Worm (Caenorhabditis elegans) whole organism, midembryonic: ENCODE results near the gene ttr-43.

Source experiments
- T22C8.4 ChIP-seq: fragments of 200-800 bp; sonication (Bioruptor generic); IDR thresholded peaks from 2 replicates; pipeline ENCODE4 v1.3.6; 2022; ENCODE audit warnings: missing genetic modification characterization, missing compliant biosample characterization
- cog-1 ChIP-seq: sonication (generic microtip); optimal IDR thresholded peaks from 2 replicates; lab custom pipeline; 2016; ENCODE audit warnings: missing genetic modification characterization, missing compliant biosample characterization
- flt-1 ChIP-seq: fragments of 200-800 bp; sonication (Bioruptor generic); IDR thresholded peaks from 2 replicates; pipeline ENCODE4 v1.3.6; 2022; ENCODE audit warnings: missing genetic modification characterization, missing compliant biosample characterization
- klf-2 ChIP-seq: fragments of 200-800 bp; sonication (Bioruptor generic); conservative IDR thresholded peaks from 2 replicates; pipeline ENCODE4 v1.3.6; 2022; ENCODE audit warnings: missing genetic modification reagents, missing genetic modification characterization, missing compliant biosample characterization
- med-1 ChIP-seq: sonication (generic microtip); optimal IDR thresholded peaks from 2 replicates; lab custom pipeline; 2017; ENCODE audit warnings: missing genetic modification characterization, mild to moderate bottlenecking, missing compliant biosample characterization, antibody characterized with exemption, missing genetic modification reagents; ENCODE audit not compliant: insufficient read depth
- ref-1 ChIP-seq: fragments of 200-800 bp; sonication (Bioruptor generic); conservative IDR thresholded peaks from 2 replicates; pipeline ENCODE4 v1.3.6; 2022; ENCODE audit warnings: missing genetic modification reagents, missing genetic modification characterization, missing compliant biosample characterization
- tab-1 ChIP-seq: fragments of 200-800 bp; sonication (Bioruptor generic); IDR thresholded peaks from 2 replicates; pipeline ENCODE4 v1.3.6; 2022; ENCODE audit warnings: missing genetic modification characterization, missing compliant biosample characterization
- ztf-23 ChIP-seq: fragments of 200-800 bp; sonication (Bioruptor generic); IDR thresholded peaks from 2 replicates; pipeline ENCODE4 v1.3.6; 2022; ENCODE audit warnings: missing genetic modification reagents, missing genetic modification characterization, missing compliant biosample characterization
- ztf-29 ChIP-seq: fragments of 200-800 bp; sonication (Bioruptor generic); IDR thresholded peaks from 2 replicates; pipeline ENCODE4 v1.3.6; 2022; ENCODE audit warnings: missing genetic modification reagents, missing genetic modification characterization, missing compliant biosample characterization

ttr-43 gene

ce11 chrV:12624371-12624770 is 33.9 kb upstream of the ttr-43 start, which contains the start of gene F56H9.9:
Gene F56H9.9, minus strand, starts transcription at chrV:12624471.
- no peak for TF ChIP-seq T22C8.4 (GFP tag; lab: Robert Waterston, UW)
- no peak for TF ChIP-seq klf-2 (GFP tag; lab: Robert Waterston, UW)
- no peak for TF ChIP-seq ztf-23
- TF ChIP-seq med-1 = no peak
- TF ChIP-seq tab-1 (GFP tag; lab: Robert Waterston, UW) = no peak
- TF ChIP-seq flt-1 (GFP tag; lab: Robert Waterston, UW) = no peak
- no peak for TF ChIP-seq ztf-29 (GFP tag; lab: Robert Waterston, UW)
- no peak for TF ChIP-seq cog-1 (tag; lab: Kevin White, UChicago)
- no peak for TF ChIP-seq ref-1 (GFP tag; lab: Robert Waterston, UW)

DNA sequence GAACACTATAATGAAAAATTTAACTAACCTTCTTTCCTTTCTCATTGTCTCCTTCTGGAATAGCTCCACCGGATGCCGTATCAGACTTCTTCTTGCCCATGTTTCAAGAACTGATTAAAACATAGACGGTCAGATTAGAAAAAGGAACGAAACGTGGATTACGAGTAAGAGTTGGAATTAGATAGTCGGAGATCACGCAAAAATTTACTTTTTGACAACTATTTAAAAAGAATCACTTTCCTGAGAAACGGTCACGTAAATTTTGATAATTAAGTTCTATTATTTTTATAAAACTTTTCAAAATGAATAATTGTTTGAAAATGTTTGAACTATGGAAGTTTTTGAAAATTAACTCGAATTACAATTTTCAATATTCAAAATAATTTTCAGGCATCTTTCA is 21.6 kb upstream of the ttr-43 start, which contains the start of gene cyc-2.2:
Gene cyc-2.2, minus strand, starts transcription at position 101 of the 400 bp plus-strand sequence.
- TF ChIP-seq flt-1 (GFP tag; lab: Robert Waterston, UW) (no peak), ztf-23 (no peak), ztf-29 (GFP tag; lab: Robert Waterston, UW) (no peak)

DNA sequence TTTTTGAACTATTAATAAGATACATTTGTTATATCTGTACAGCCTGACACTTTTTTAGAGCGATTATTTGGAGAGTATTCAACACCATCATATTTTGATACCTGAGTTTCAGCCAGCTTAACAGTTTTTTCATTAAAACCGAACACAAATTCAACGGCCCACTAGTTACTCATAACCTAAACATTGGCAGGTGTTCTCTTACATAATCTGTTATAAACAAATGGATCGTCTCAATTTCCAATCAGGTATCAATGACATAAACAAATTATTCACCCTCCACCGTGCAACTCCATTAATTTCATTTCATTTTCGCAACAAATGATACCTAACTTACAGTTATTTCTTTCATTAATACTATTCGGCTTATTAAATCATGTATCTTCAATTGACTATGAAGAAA is 20.5 kb upstream of the ttr-43 start, which contains the start of gene cubn-1:
Gene cubn-1, plus strand, starts transcription at position 301 of the 400 bp plus-strand sequence.
- TF ChIP-seq T22C8.4 (GFP tag; lab: Robert Waterston, UW) = no peak
- TF ChIP-seq cog-1 (tag; lab: Kevin White, UChicago) = no peak
- TF ChIP-seq tab-1 (GFP tag; lab: Robert Waterston, UW) = no peak
- no peak for TF ChIP-seq flt-1 (GFP tag; lab: Robert Waterston, UW)
- no peak for TF ChIP-seq ztf-23
- no peak for TF ChIP-seq ref-1 (GFP tag; lab: Robert Waterston, UW)
- TF ChIP-seq ztf-29 (GFP tag; lab: Robert Waterston, UW) = no peak
- no peak for TF ChIP-seq klf-2 (GFP tag; lab: Robert Waterston, UW)
- no peak for TF ChIP-seq med-1

ce11 chrV:12609526-12609925 is 19.0 kb upstream of the ttr-43 start, which contains the start of gene ZC116.1:
Gene ZC116.1, plus strand, starts transcription at chrV:12609826.
- TF ChIP-seq tab-1 (GFP tag; lab: Robert Waterston, UW) = no peak
- no peak for TF ChIP-seq flt-1 (GFP tag; lab: Robert Waterston, UW)
- TF ChIP-seq med-1 = no peak
- TF ChIP-seq ztf-29 (GFP tag; lab: Robert Waterston, UW) = no peak
- no peak for TF ChIP-seq ztf-23
- no peak for TF ChIP-seq ref-1 (GFP tag; lab: Robert Waterston, UW)
- TF ChIP-seq cog-1 (tag; lab: Kevin White, UChicago) = no peak
- TF ChIP-seq T22C8.4 (GFP tag; lab: Robert Waterston, UW) = no peak
- no peak for TF ChIP-seq klf-2 (GFP tag; lab: Robert Waterston, UW)

DNA sequence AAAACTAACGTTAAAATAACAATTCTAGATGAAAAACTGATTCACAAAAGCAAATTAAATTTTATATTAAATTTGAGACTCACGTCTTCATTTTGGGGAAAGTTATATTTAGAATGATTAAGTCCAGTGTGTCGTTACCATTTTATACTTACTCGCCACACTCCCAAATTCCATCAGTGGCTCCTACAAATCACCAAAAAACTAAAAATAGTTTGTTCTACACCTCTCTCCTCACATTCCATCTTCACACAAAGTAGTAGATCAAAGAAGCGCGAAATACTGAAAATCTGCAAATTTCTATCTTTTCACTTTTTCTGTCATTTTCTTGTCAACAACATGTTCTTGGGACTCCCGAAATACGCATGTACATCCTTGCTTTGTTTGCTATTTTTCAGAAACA is 18.4 kb upstream of the ttr-43 start, which contains the start of gene ZC116.5:
Gene ZC116.5, minus strand, starts transcription at position 101 of the 400 bp plus-strand sequence.
- no peak for TF ChIP-seq flt-1 (GFP tag; lab: Robert Waterston, UW)
- TF ChIP-seq ztf-23 = no peak
- TF ChIP-seq T22C8.4 (GFP tag; lab: Robert Waterston, UW) = no peak
- TF ChIP-seq med-1 = no peak
- TF ChIP-seq ztf-29 (GFP tag; lab: Robert Waterston, UW) = no peak
- TF ChIP-seq klf-2 (GFP tag; lab: Robert Waterston, UW) = no peak
- no peak for TF ChIP-seq tab-1 (GFP tag; lab: Robert Waterston, UW)

- no peak for TF ChIP-seq flt-1 (GFP tag; lab: Robert Waterston, UW)
- no peak for TF ChIP-seq tab-1 (GFP tag; lab: Robert Waterston, UW)
- no peak for TF ChIP-seq ztf-23
- no peak for TF ChIP-seq T22C8.4 (GFP tag; lab: Robert Waterston, UW)
- TF ChIP-seq med-1 = no peak
- no peak for TF ChIP-seq ztf-29 (GFP tag; lab: Robert Waterston, UW)
- TF ChIP-seq ref-1 (GFP tag; lab: Robert Waterston, UW) = no peak
- TF ChIP-seq cog-1 (tag; lab: Kevin White, UChicago) = no peak
- TF ChIP-seq klf-2 (GFP tag; lab: Robert Waterston, UW) = no peak
Observed at ce11 chrV:12607113-12607512, 16.6 kb upstream of the ttr-43 start, which contains the start of gene erg-28. Gene erg-28, plus strand, starts transcription at chrV:12607413.

ce11 chrV:12601835-12602234 is 11.3 kb upstream of the ttr-43 start:
- no peak for TF ChIP-seq T22C8.4 (GFP tag; lab: Robert Waterston, UW)
- no peak for TF ChIP-seq cog-1 (tag; lab: Kevin White, UChicago)
- no peak for TF ChIP-seq ref-1 (GFP tag; lab: Robert Waterston, UW)
- no peak for TF ChIP-seq med-1
- TF ChIP-seq ztf-23 = no peak
- no peak for TF ChIP-seq flt-1 (GFP tag; lab: Robert Waterston, UW)
- no peak for TF ChIP-seq tab-1 (GFP tag; lab: Robert Waterston, UW)
- TF ChIP-seq klf-2 (GFP tag; lab: Robert Waterston, UW) = no peak

ce11 chrV:12599510-12600242 is 9.2 kb upstream of the ttr-43 start, which contains the start of gene C14C10.5:
Gene C14C10.5, plus strand, starts transcription at chrV:12600192.
- TF ChIP-seq klf-2 (GFP tag; lab: Robert Waterston, UW) = no peak
- no peak for TF ChIP-seq ztf-23
- TF ChIP-seq tab-1 (GFP tag; lab: Robert Waterston, UW) = no peak
- no peak for TF ChIP-seq ref-1 (GFP tag; lab: Robert Waterston, UW)
- no peak for TF ChIP-seq cog-1 (tag; lab: Kevin White, UChicago)
- no peak for TF ChIP-seq flt-1 (GFP tag; lab: Robert Waterston, UW)
- TF ChIP-seq med-1 = no peak
- TF ChIP-seq ztf-29 (GFP tag; lab: Robert Waterston, UW) = no peak
- no peak for TF ChIP-seq T22C8.4 (GFP tag; lab: Robert Waterston, UW)

DNA sequence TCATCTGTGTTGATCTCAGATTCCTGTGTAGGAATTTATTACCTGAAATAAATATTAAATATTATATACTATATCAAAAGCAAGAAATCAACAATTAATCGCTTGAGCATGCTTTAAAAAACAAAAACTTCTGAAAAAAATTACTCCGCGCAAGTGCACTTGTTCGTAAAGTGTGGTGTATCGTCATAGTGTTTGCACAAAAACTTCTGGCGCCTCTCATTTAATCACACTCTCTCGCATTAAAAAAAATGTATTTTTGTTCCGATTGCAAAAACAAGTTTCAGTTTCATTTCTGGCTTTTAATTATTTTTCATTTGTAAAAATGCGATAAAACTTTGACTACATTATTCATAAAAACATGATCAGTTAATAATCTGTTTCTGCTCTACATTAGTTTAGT is 8.6 kb upstream of the ttr-43 start, which contains the start of the genes C14C10.10 and ril-2:
Gene C14C10.10, minus strand, starts transcription at position 19 of the 400 bp plus-strand sequence.
Gene ril-2, minus strand, starts transcription at position 48 of the 400 bp plus-strand sequence.
- TF ChIP-seq klf-2 (GFP tag; lab: Robert Waterston, UW) (no peak), tab-1 (GFP tag; lab: Robert Waterston, UW) (no peak)
